Worm (Caenorhabditis elegans): ENCODE measurements around the gene vps-60.

ce11 chrV:8621213-8621612 is 15.3 kb upstream of the vps-60 start, which contains the start of gene idpc-2:
- TF ChIP-seq nhr-21 (tag; optimal IDR thresholded peaks at IDR 0.05) (no peak), zag-1 (tag; optimal IDR thresholded peaks at IDR 0.05) (no peak), ceh-16 (tag; optimal IDR thresholded peaks at IDR 0.05) (no peak), unc-55 (GFP tag; optimal IDR thresholded peaks at IDR 0.05) (no peak), ZK546.5 (tag; optimal IDR thresholded peaks at IDR 0.05) (no peak), Y55F3AM.14 (GFP tag; optimal IDR thresholded peaks at IDR 0.05) (no peak), egl-27 (tag; optimal IDR thresholded peaks at IDR 0.05) (no peak)
